Worm (Caenorhabditis elegans) whole organism, young adult: ENCODE results near the gene Y51H7C.13.
A peak's percentile ranks its signal among the peaks of the same experiment; 100 is the strongest.

Experiments used
- B0019.2 ChIP-seq: fragments of 200-800 bp; sonication (Bioruptor generic); conservative IDR thresholded peaks from 2 replicates; pipeline ENCODE4 v1.3.6; 2022; ENCODE audit warnings: missing genetic modification reagents, missing genetic modification characterization, missing compliant biosample characterization
- C17E4.6 ChIP-seq: fragments of 200-800 bp; sonication (Bioruptor generic); IDR thresholded peaks from 2 replicates; pipeline ENCODE4 v1.3.6; 2022; ENCODE audit warnings: missing genetic modification reagents, missing genetic modification characterization, missing compliant biosample characterization
- F10E7.11 ChIP-seq: sonication (generic microtip); optimal IDR thresholded peaks from 2 replicates; lab custom pipeline; 2017; ENCODE audit warnings: mild to moderate bottlenecking, missing genetic modification characterization, moderate library complexity, missing compliant biosample characterization
- F22D6.2 ChIP-seq: sonication (generic microtip); optimal IDR thresholded peaks from 2 replicates; lab custom pipeline; 2016; ENCODE audit warnings: mild to moderate bottlenecking, missing genetic modification characterization, missing compliant biosample characterization
- F23B12.7 ChIP-seq: sonication (generic microtip); optimal IDR thresholded peaks from 2 replicates; lab custom pipeline; 2017; ENCODE audit warnings: missing genetic modification characterization, mild to moderate bottlenecking, missing compliant biosample characterization, antibody characterized with exemption, moderate library complexity; ENCODE audit not compliant: insufficient read depth
- F37B4.10 ChIP-seq: fragments of 200-800 bp; sonication (Bioruptor generic); IDR thresholded peaks from 2 replicates; pipeline ENCODE4 v1.3.6; 2022; ENCODE audit warnings: missing genetic modification characterization, missing compliant biosample characterization
- K11D2.4 ChIP-seq: fragments of 200-800 bp; sonication (Bioruptor generic); IDR thresholded peaks from 2 replicates; pipeline ENCODE4 v1.3.6; 2022; ENCODE audit warnings: missing genetic modification reagents, missing genetic modification characterization, missing compliant biosample characterization
- T26A5.8 ChIP-seq: sonication (generic microtip); optimal IDR thresholded peaks from 2 replicates; lab custom pipeline; 2016; ENCODE audit warnings: missing genetic modification characterization, missing compliant biosample characterization
- Y56A3A.18 ChIP-seq: fragments of 200-800 bp; sonication (Bioruptor generic); IDR thresholded peaks from 2 replicates; pipeline ENCODE4 v1.3.6; 2022; ENCODE audit warnings: missing genetic modification reagents, missing genetic modification characterization, missing compliant biosample characterization
- Y67H2A.10 ChIP-seq: fragments of 200-800 bp; sonication (Bioruptor generic); conservative IDR thresholded peaks from 2 replicates; pipeline ENCODE4 v1.3.6; 2022; ENCODE audit warnings: missing genetic modification reagents, missing genetic modification characterization, missing compliant biosample characterization
- ama-1 ChIP-seq, 3 experiments: fragments of 150-350 bp in 1 of 3; sonication (generic microtip) in 2 of 3; optimal IDR thresholded peaks; 2 replicates each; lab custom pipeline; 2014 to 2018; ENCODE audit warnings: missing biosample characterization in 2 of 3, missing genetic modification characterization in 2 of 3, missing genetic modification reagents in 2 of 3
- attf-3 ChIP-seq: fragments of 200-800 bp; sonication (Bioruptor generic); conservative IDR thresholded peaks from 2 replicates; pipeline ENCODE4 v1.3.6; 2022; ENCODE audit warnings: missing genetic modification reagents, missing genetic modification characterization, missing compliant biosample characterization
- attf-5 ChIP-seq: fragments of 200-800 bp; sonication (Bioruptor generic); optimal IDR thresholded peaks from 2 replicates; lab custom pipeline; 2018; ENCODE audit warnings: mild to moderate bottlenecking, missing genetic modification characterization, missing compliant biosample characterization
- ceh-100 ChIP-seq: fragments of 200-800 bp; sonication (Bioruptor generic); IDR thresholded peaks from 2 replicates; pipeline ENCODE4 v1.3.6; 2022; ENCODE audit warnings: missing genetic modification reagents, missing genetic modification characterization, missing compliant biosample characterization
- ceh-79 ChIP-seq: sonication (generic microtip); optimal IDR thresholded peaks from 2 replicates; lab custom pipeline; 2017; ENCODE audit warnings: mild to moderate bottlenecking, missing genetic modification characterization, missing compliant biosample characterization
- ceh-91 ChIP-seq: fragments of 200-800 bp; sonication (Bioruptor generic); IDR thresholded peaks from 2 replicates; pipeline ENCODE4 v1.3.6; 2022; ENCODE audit warnings: missing genetic modification reagents, missing genetic modification characterization, missing compliant biosample characterization
- die-1 ChIP-seq: sonication (generic microtip); optimal IDR thresholded peaks from 2 replicates; lab custom pipeline; 2016; ENCODE audit warnings: missing genotype, mild to moderate bottlenecking, missing genetic modification characterization, missing compliant biosample characterization
- dpff-1 ChIP-seq: sonication (generic microtip); optimal IDR thresholded peaks from 2 replicates; lab custom pipeline; 2017; ENCODE audit warnings: mild to moderate bottlenecking, missing genetic modification characterization, missing compliant biosample characterization
- efl-1 ChIP-seq: fragments of 150-350 bp; optimal IDR thresholded peaks from 2 replicates; lab custom pipeline; 2014; ENCODE audit warnings: missing biosample characterization, missing genetic modification reagents, missing genetic modification characterization
- ets-4 ChIP-seq: fragments of 200-800 bp; sonication (Bioruptor generic); optimal IDR thresholded peaks from 2 replicates; lab custom pipeline; 2018; ENCODE audit warnings: mild to moderate bottlenecking, missing genetic modification characterization, missing compliant biosample characterization
- him-1 ChIP-seq: sonication (generic microtip); optimal IDR thresholded peaks from 2 replicates; lab custom pipeline; 2016; ENCODE audit warnings: missing genotype, missing genetic modification reagents, missing genetic modification characterization, missing compliant biosample characterization
- hlh-12 ChIP-seq: sonication (generic microtip); optimal IDR thresholded peaks from 2 replicates; lab custom pipeline; 2016; ENCODE audit warnings: missing genetic modification characterization, missing compliant biosample characterization
- lag-1 ChIP-seq: fragments of 200-800 bp; sonication (Bioruptor generic); IDR thresholded peaks from 2 replicates; pipeline ENCODE4 v1.3.6; 2022; ENCODE audit warnings: missing genetic modification reagents, missing genetic modification characterization, missing compliant biosample characterization
- let-526 ChIP-seq: fragments of 200-800 bp; sonication (Bioruptor generic); IDR thresholded peaks from 2 replicates; pipeline ENCODE4 v1.3.6; 2022; ENCODE audit warnings: missing genetic modification reagents, missing genetic modification characterization, missing compliant biosample characterization
- mel-28 ChIP-seq: sonication (generic microtip); optimal IDR thresholded peaks from 2 replicates; lab custom pipeline; 2016; ENCODE audit warnings: borderline replicate concordance, mild to moderate bottlenecking, missing genetic modification characterization, missing compliant biosample characterization
- nfya-2 ChIP-seq: fragments of 200-800 bp; sonication (Bioruptor generic); IDR thresholded peaks from 2 replicates; pipeline ENCODE4 v1.3.6; 2022; ENCODE audit warnings: missing genetic modification reagents, missing genetic modification characterization, missing compliant biosample characterization
- sdz-38 ChIP-seq: sonication (generic microtip); optimal IDR thresholded peaks from 2 replicates; lab custom pipeline; 2016; ENCODE audit warnings: missing genotype, missing genetic modification characterization, missing compliant biosample characterization
- snpc-4 ChIP-seq, 5 experiments: fragments of 150-350 bp in 1 of 5; sonication (generic microtip) in 4 of 5; optimal IDR thresholded peaks; 2 replicates each; lab custom pipeline; 2014 to 2018; ENCODE audit warnings: missing genetic modification characterization in 5 of 5, missing biosample characterization in 3 of 5, antibody characterized with exemption in 2 of 5, mild to moderate bottlenecking in 2 of 5, missing compliant biosample characterization in 2 of 5, missing genotype in 2 of 5, moderate library complexity in 2 of 5, missing genetic modification reagents in 1 of 5
- sptf-2 ChIP-seq: fragments of 200-800 bp; sonication (Bioruptor generic); optimal IDR thresholded peaks from 2 replicates; lab custom pipeline; 2018; ENCODE audit warnings: mild to moderate bottlenecking, missing genetic modification characterization, missing compliant biosample characterization
- unc-62 ChIP-seq: fragments of 150-350 bp; optimal IDR thresholded peaks from 2 replicates; lab custom pipeline; 2014; ENCODE audit warnings: missing biosample characterization, missing genetic modification reagents, missing genetic modification characterization
- zfh-2 ChIP-seq: fragments of 200-800 bp; sonication (Bioruptor generic); conservative IDR thresholded peaks from 2 replicates; pipeline ENCODE4 v1.3.6; 2022; ENCODE audit warnings: missing genetic modification reagents, missing genetic modification characterization, missing compliant biosample characterization
- ztf-18 ChIP-seq: sonication (generic microtip); optimal IDR thresholded peaks from 2 replicates; lab custom pipeline; 2016; ENCODE audit warnings: missing genotype, mild to moderate bottlenecking, missing genetic modification characterization, missing compliant biosample characterization
- ztf-25 ChIP-seq: fragments of 200-800 bp; sonication (Bioruptor generic); IDR thresholded peaks from 2 replicates; pipeline ENCODE4 v1.3.6; 2022; ENCODE audit warnings: missing genetic modification reagents, missing genetic modification characterization, missing compliant biosample characterization
- ztf-28 ChIP-seq: fragments of 200-800 bp; sonication (Bioruptor generic); IDR thresholded peaks from 2 replicates; pipeline ENCODE4 v1.3.6; 2022; ENCODE audit warnings: missing genetic modification reagents, missing genetic modification characterization, missing compliant biosample characterization

The Y51H7C.13 gene

DNA sequence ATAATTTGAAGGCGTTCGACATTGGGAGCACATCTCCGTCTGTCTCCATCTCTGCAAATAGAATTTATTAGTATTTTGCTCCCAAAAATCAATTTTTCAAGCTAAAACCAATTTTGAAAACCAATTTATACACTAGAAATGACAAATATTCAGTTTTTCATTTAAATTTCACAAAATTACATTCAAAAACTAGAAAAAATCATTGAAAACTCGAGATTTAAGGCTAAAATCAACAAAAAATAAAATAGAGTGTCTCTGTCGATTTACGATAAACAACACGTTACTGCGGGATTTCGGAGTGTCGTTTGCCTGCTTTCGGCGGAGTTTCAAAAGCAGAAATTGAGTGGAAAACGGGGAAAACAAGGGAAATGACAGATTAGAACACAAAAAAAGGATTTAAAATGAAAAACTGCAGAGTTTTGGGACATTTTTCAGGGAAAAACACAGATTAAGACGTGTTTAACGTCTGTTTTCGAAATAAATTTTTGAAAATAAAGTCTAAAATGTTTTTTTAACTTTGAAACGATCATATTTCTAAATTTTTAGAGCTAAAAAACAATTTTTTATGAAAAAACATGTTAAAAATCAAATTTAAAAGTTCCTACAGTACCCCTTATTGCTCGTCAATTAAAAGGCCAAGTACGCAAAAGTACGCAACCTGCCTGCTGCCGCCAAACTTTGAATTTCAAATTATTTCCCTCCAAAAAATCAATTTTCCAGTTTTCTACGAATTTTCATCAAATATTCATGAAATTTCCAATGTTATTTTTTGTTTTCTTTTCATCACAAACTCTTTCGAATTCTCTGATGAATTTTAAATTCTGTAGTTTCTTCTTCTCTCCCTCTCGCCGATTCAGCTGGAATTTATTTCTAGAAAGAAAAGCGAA is 28.7 kb downstream of the Y51H7C.13 start, which contains the start of gene nol-6 (continued):
- TF ChIP-seq him-1 = no peak
- no peak for TF ChIP-seq ceh-79 (tag; lab: Kevin White, UChicago)
- TF ChIP-seq zfh-2 (GFP tag; lab: Robert Waterston, UW) = no peak
- no peak for TF ChIP-seq unc-62 (GFP tag; lab: Kevin White, UChicago)
- no peak for TF ChIP-seq F37B4.10
- TF ChIP-seq F22D6.2 (tag; lab: Kevin White, UChicago) = no peak
- TF ChIP-seq ceh-91 = peak; percentile 42; the same call in 1 of the 2 replicates

DNA sequence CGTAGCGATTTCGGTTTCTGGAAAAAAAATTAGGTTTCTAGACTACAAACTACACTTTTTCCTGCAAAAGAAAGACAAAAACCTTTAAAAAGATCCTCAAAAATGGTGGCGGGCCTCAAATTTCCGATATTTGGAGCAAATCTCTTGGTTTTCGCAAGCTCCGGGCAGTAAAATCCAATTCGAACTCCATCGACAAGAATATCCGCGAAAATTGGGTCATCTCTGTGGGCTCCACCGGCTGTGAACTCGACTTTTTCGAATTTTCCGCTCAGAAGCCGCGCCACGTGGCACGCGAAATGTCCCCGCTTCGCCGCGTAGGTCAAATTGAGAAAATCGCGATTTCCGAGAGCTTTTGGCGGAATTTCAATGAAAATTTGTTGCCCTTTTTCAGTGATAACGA is 29.6 kb downstream of the Y51H7C.13 start:
- peak; percentile 45 for TF ChIP-seq zfh-2 (GFP tag; lab: Robert Waterston, UW)
- TF ChIP-seq snpc-4 (GFP tag; optimal IDR thresholded peaks at IDR 0.05; lab: Kevin White, UChicago) = no peak
- TF ChIP-seq snpc-4 (tag; optimal IDR thresholded peaks at IDR 0.05; lab: Kevin White, UChicago) = no peak

DNA sequence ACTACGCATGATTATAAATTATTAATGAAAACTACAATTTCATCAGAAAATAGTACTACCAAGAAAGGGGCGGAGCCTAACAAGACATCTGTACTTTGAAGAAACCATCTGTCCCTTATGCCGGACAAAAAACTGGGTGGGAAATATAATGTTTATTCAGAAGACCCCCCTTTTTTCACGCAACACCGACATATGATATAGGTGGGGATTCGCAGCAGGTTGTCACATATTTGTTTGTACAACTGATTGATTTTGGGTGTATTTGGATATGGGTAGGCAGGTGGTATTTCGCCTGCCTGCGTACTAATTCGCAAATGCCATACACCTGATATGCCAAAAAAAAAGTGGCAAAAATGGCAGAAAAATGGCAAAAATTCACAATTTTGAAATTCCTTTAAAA is 42.7 kb downstream of the Y51H7C.13 start, which contains the start of gene Y51H7C.10:
Y51H7C.10 (minus strand) TSS at position 101 of the 400 bp plus-strand sequence.
- TF ChIP-seq K11D2.4 (GFP tag; lab: Robert Waterston, UW) = no peak
- no peak for TF ChIP-seq ama-1 (optimal IDR thresholded peaks at IDR 0.05; lab: Kevin White, UChicago)
- no peak for TF ChIP-seq ama-1 (GFP tag; optimal IDR thresholded peaks at IDR 0.05; lab: Kevin White, UChicago)
- TF ChIP-seq die-1 (tag; lab: Kevin White, UChicago) = no peak
- TF ChIP-seq sptf-2 (GFP tag; lab: Kevin White, UChicago) = no peak
- no peak for TF ChIP-seq F10E7.11 (tag; lab: Kevin White, UChicago)
- no peak for TF ChIP-seq ceh-100 (GFP tag; lab: Robert Waterston, UW)
- no peak for TF ChIP-seq F23B12.7
- no peak for TF ChIP-seq attf-5 (GFP tag; lab: Kevin White, UChicago)
- no peak for TF ChIP-seq ztf-18
- no peak for TF ChIP-seq efl-1

DNA sequence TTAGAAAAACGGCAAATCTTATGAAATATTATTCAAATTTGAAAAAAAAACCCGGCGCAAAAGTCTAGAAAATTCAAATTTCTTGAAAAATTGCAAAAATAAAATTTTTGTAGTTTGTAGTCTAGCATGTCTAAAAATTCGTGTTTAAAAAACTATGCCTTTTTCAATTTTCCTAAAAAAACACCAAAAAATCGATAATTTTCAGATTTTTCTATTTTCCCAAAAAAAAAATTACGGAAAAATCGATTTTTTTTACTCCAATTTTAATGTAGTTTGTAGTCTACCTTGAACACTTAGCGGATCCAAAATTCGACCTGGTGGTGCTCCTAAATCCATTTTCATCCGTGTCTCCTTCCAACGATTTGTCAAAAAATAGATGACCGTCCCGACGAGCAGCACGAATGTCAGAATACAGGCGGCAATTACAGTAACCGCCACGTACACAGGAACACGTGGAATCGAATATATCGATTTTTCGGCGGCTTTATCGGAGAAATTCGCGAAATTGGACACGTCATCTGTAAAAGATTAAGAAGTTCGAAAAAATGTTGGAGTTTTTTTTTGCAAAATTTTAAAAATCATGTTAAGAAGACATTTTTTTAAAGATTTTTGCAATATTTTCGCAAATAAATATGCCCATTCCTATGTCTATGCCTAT is 45.4 kb downstream of the Y51H7C.13 start:
- TF ChIP-seq sdz-38 (tag; lab: Kevin White, UChicago) (no peak), mel-28 (tag; lab: Kevin White, UChicago) (no peak), hlh-12 (tag; lab: Kevin White, UChicago) (no peak), T26A5.8 (tag; lab: Kevin White, UChicago) (no peak), nfya-2 (GFP tag; lab: Robert Waterston, UW) (no peak), ztf-25 (GFP tag; lab: Robert Waterston, UW) (no peak), ztf-28 (GFP tag; lab: Robert Waterston, UW) (no peak), attf-3 (GFP tag; lab: Robert Waterston, UW) (no peak), C17E4.6 (GFP tag; lab: Robert Waterston, UW) (no peak), Y67H2A.10 (no peak), F22D6.2 (tag; lab: Kevin White, UChicago) (no peak), lag-1 (GFP tag; lab: Robert Waterston, UW) (no peak), ets-4 (GFP tag; lab: Kevin White, UChicago) (no peak), B0019.2 (no peak), dpff-1 (tag; lab: Kevin White, UChicago) (no peak), Y56A3A.18 (GFP tag; lab: Robert Waterston, UW) (no peak), let-526 (GFP tag; lab: Robert Waterston, UW) (no peak)
